Worm (Caenorhabditis elegans): ENCODE results near the gene vps-24.

The vps-24 gene

DNA sequence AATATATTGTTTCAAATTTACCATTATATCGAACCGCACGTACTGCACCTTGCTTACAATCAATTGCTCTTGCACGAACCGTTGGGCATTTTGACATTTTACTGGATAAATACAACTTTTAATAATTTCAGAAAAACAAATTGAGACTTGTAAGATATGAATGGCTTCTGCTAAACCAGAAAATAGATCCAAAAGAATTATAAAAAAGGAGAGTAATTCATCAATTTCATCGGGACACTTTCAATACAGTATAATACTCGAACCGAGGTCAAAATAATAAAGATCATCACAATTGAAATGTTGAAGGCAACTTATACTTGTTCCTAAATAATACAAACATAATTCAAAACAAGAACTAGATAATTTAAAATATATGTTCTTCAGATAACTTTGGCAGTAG, 37.8 kb downstream of the vps-24 start, which contains the start of gene wdr-83:
Gene wdr-83, minus strand, starts transcription at position 101 of the 400 bp plus-strand sequence.
- TF ChIP-seq snpc-4 (tag; optimal IDR thresholded peaks at IDR 0.05) (no peak), nhr-237 (tag; optimal IDR thresholded peaks at IDR 0.05) (no peak), nhr-11 (tag; optimal IDR thresholded peaks at IDR 0.05) (no peak), nhr-77 (tag; optimal IDR thresholded peaks at IDR 0.05) (no peak), nhr-12 (tag; optimal IDR thresholded peaks at IDR 0.05) (no peak), ama-1 (optimal IDR thresholded peaks at IDR 0.05) (no peak), nhr-28 (tag; optimal IDR thresholded peaks at IDR 0.05) (no peak), eor-1 (tag; optimal IDR thresholded peaks at IDR 0.05) (no peak), nhr-25 (tag; optimal IDR thresholded peaks at IDR 0.05) (no peak), ceh-9 (tag; optimal IDR thresholded peaks at IDR 0.05) (no peak), tbx-2 (tag; optimal IDR thresholded peaks at IDR 0.05) (no peak), R02D3.7 (tag; optimal IDR thresholded peaks at IDR 0.05) (no peak)

DNA sequence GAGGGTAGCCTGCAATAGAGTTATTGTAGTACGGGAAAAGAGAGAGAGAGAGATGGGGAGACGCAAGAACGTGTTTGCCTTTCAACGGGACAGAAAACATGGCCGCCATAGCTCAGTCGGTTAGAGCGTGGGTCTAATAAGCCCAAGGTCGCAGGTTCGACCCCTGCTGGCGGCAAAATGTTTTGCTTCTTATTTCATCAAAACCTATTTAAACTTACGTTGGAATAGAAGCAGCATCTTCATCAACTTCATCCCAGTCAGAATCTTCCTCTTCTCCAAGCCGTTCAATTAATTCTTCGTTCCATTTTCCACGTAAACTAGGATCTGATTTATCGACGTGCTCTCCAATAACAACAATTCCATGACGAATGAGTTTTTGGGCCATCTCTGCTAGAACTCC, 38.9 kb downstream of the vps-24 start:
- TF ChIP-seq fos-1 (tag; optimal IDR thresholded peaks at IDR 0.05) (no peak), sea-2 (GFP tag; optimal IDR thresholded peaks at IDR 0.05) (no peak), R02D3.7 (tag; optimal IDR thresholded peaks at IDR 0.05) (peak; percentile 29), nhr-12 (tag; optimal IDR thresholded peaks at IDR 0.05) (no peak), egl-27 (tag; optimal IDR thresholded peaks at IDR 0.05) (peak; percentile 46), nhr-76 (tag; optimal IDR thresholded peaks at IDR 0.05) (no peak), lin-15B (tag; optimal IDR thresholded peaks at IDR 0.05) (peak; percentile 34), nfya-1 (tag; optimal IDR thresholded peaks at IDR 0.05; ENCODE audit: insufficient read depth) (peak; percentile 57), hmg-11 (tag; optimal IDR thresholded peaks at IDR 0.05) (peak; percentile 89), mdl-1 (tag; optimal IDR thresholded peaks at IDR 0.05) (no peak), mml-1 (tag; optimal IDR thresholded peaks at IDR 0.05) (no peak), pha-4 (tag; optimal IDR thresholded peaks at IDR 0.05) (peak; percentile 38), ZK546.5 (tag; optimal IDR thresholded peaks at IDR 0.05) (no peak), lsy-12 (tag; optimal IDR thresholded peaks at IDR 0.05) (peak; percentile 73), ceh-16 (tag; optimal IDR thresholded peaks at IDR 0.05) (no peak), tbx-2 (tag; optimal IDR thresholded peaks at IDR 0.05) (peak; percentile 19), lin-39 (tag; optimal IDR thresholded peaks at IDR 0.05) (peak; percentile 58), pqm-1 (tag; optimal IDR thresholded peaks at IDR 0.05) (peak; percentile 17), jun-1 (tag; optimal IDR thresholded peaks at IDR 0.05) (peak; percentile 35), nhr-43 (tag; optimal IDR thresholded peaks at IDR 0.05; ENCODE audit: poor library complexity, severe bottlenecking) (peak; percentile 63), snpc-4 (tag; optimal IDR thresholded peaks at IDR 0.05) (peak; percentile 30), nhr-25 (tag; optimal IDR thresholded peaks at IDR 0.05) (peak; percentile 40), eor-1 (tag; optimal IDR thresholded peaks at IDR 0.05) (no peak), ceh-82 (tag; optimal IDR thresholded peaks at IDR 0.05) (peak; percentile 29), nhr-11 (tag; optimal IDR thresholded peaks at IDR 0.05) (no peak), elt-2 (tag; optimal IDR thresholded peaks at IDR 0.05) (peak; percentile 87), aly-2 (tag; optimal IDR thresholded peaks at IDR 0.05) (no peak), nhr-237 (tag; optimal IDR thresholded peaks at IDR 0.05) (no peak)

DNA sequence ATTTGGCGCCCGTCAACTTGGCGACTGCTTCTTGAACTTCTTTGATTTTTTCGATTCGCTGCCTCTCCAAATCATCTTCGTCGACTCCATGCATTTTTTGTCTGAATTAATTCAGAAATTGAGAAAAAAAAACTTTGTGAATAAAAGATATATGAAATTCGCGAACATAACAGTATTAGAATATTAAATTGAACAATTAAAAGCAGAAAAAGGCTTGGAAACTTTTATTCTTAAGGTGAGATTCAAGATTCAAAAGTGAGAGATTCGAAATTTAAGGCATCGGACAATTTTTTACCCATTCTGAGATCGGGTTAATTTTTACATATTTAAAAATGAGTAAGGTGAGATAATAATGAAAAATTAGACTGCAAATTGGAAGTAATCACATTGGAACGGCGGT, 40.1 kb downstream of the vps-24 start, which contains the start of gene F33G12.3:
Gene F33G12.3, minus strand, starts transcription at position 101 of the 400 bp plus-strand sequence.
- TF ChIP-seq unc-39 (tag; optimal IDR thresholded peaks at IDR 0.05): no peak
- TF ChIP-seq nhr-43 (tag; optimal IDR thresholded peaks at IDR 0.05; ENCODE audit: poor library complexity, severe bottlenecking): no peak
- TF ChIP-seq aly-2 (tag; optimal IDR thresholded peaks at IDR 0.05): no peak
- TF ChIP-seq hmg-11 (tag; optimal IDR thresholded peaks at IDR 0.05): no peak
- TF ChIP-seq nhr-25 (tag; optimal IDR thresholded peaks at IDR 0.05): no peak
- TF ChIP-seq tbx-2 (tag; optimal IDR thresholded peaks at IDR 0.05): no peak
- TF ChIP-seq mdl-1 (tag; optimal IDR thresholded peaks at IDR 0.05): no peak
- TF ChIP-seq ztf-11 (tag; optimal IDR thresholded peaks at IDR 0.05): no peak
- TF ChIP-seq lin-15B (tag; optimal IDR thresholded peaks at IDR 0.05): no peak

ce11 chrII:5036128-5036527, 42.3 kb downstream of the vps-24 start, which contains the start of gene lrr-1:
Gene lrr-1 (minus strand): TSS chrII:5036439.
- TF ChIP-seq elt-2 (tag; optimal IDR thresholded peaks at IDR 0.05): peak; percentile 32
- no peak for TF ChIP-seq lin-39 (tag; optimal IDR thresholded peaks at IDR 0.05)
- peak; percentile 12 for TF ChIP-seq nhr-77 (tag; optimal IDR thresholded peaks at IDR 0.05)

DNA sequence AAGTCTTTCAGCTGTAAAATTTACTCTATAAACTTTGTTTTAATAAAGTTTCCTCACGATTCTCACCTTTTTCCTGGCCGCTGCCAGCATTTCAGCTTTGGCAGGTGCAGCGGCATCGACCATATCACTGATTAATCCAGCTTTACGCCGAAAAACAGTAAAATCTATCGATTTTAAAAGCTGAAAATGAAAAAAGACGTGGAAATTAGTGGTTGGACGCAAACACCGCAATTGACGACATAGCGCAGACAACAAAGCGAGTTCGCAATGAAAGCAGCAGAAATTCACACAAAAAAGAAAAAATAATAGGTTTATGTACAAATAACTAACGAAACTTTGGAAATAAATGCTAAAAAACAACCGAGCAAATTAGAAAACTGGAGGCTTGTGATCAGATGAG, 46.1 kb downstream of the vps-24 start, which contains the start of gene golg-2:
Gene golg-2, minus strand, starts transcription at position 180 of the 400 bp plus-strand sequence.
- TF ChIP-seq nfya-1 (tag; optimal IDR thresholded peaks at IDR 0.05; ENCODE audit: insufficient read depth) (peak; percentile 17), pha-4 (tag; optimal IDR thresholded peaks at IDR 0.05) (peak; percentile 37), elt-2 (tag; optimal IDR thresholded peaks at IDR 0.05) (peak; percentile 48), eor-1 (tag; optimal IDR thresholded peaks at IDR 0.05) (no peak), ama-1 (optimal IDR thresholded peaks at IDR 0.05) (peak; percentile 47), hmg-11 (tag; optimal IDR thresholded peaks at IDR 0.05) (peak; percentile 20)
